Worm (Caenorhabditis elegans) whole organism, midembryonic: Measurements from ENCODE around the gene K11D12.12.

Experiments used
- cog-1 ChIP-seq: sonication (generic microtip); optimal IDR thresholded peaks from 2 replicates; lab custom pipeline; 2016; ENCODE audit warnings: missing genetic modification characterization, missing compliant biosample characterization
- klf-2 ChIP-seq: fragments of 200-800 bp; sonication (Bioruptor generic); conservative IDR thresholded peaks from 2 replicates; pipeline ENCODE4 v1.3.6; 2022; ENCODE audit warnings: missing genetic modification reagents, missing genetic modification characterization, missing compliant biosample characterization
- ztf-23 ChIP-seq: fragments of 200-800 bp; sonication (Bioruptor generic); IDR thresholded peaks from 2 replicates; pipeline ENCODE4 v1.3.6; 2022; ENCODE audit warnings: missing genetic modification reagents, missing genetic modification characterization, missing compliant biosample characterization
- ztf-29 ChIP-seq: fragments of 200-800 bp; sonication (Bioruptor generic); IDR thresholded peaks from 2 replicates; pipeline ENCODE4 v1.3.6; 2022; ENCODE audit warnings: missing genetic modification reagents, missing genetic modification characterization, missing compliant biosample characterization

- TF ChIP-seq cog-1 (tag; lab: Kevin White, UChicago) (peak; percentile 74), klf-2 (no peak), ztf-23 (GFP tag; lab: Robert Waterston, UW) (peak; percentile 80), ztf-29 (GFP tag; lab: Robert Waterston, UW) (peak; percentile 56)
These were observed 2.6 kb upstream of the K11D12.12 start, which contains the start of the genes pqn-51 and K11D12.14 for ce11 chrV:5049333-5049942.
